Worm (Caenorhabditis elegans) whole organism, young adult: Measurements from ENCODE around the gene F25D1.3.

Source experiments
- B0336.3 ChIP-seq: fragments of 200-800 bp; sonication (Bioruptor generic); IDR thresholded peaks from 2 replicates; pipeline ENCODE4 v1.3.6; 2022; ENCODE audit warnings: missing genetic modification characterization, missing compliant biosample characterization
- F22D6.2 ChIP-seq: sonication (generic microtip); optimal IDR thresholded peaks from 2 replicates; lab custom pipeline; 2016; ENCODE audit warnings: mild to moderate bottlenecking, missing genetic modification characterization, missing compliant biosample characterization
- F23B12.7 ChIP-seq: sonication (generic microtip); optimal IDR thresholded peaks from 2 replicates; lab custom pipeline; 2017; ENCODE audit warnings: missing genetic modification characterization, mild to moderate bottlenecking, missing compliant biosample characterization, antibody characterized with exemption, moderate library complexity; ENCODE audit not compliant: insufficient read depth
- F33H1.4 ChIP-seq: fragments of 200-800 bp; sonication (Bioruptor generic); IDR thresholded peaks from 2 replicates; pipeline ENCODE4 v1.3.6; 2022; ENCODE audit warnings: missing genetic modification reagents, missing genetic modification characterization, missing compliant biosample characterization
- F39B2.1 ChIP-seq: fragments of 200-800 bp; sonication (Bioruptor generic); IDR thresholded peaks from 2 replicates; pipeline ENCODE4 v1.3.6; 2022; ENCODE audit warnings: missing genetic modification reagents, missing genetic modification characterization, missing compliant biosample characterization
- F57A8.1 ChIP-seq: fragments of 200-800 bp; sonication (Bioruptor generic); optimal IDR thresholded peaks from 2 replicates; lab custom pipeline; 2018; ENCODE audit warnings: mild to moderate bottlenecking, missing genetic modification characterization, moderate library complexity, missing compliant biosample characterization
- K12H6.12 ChIP-seq: fragments of 200-800 bp; sonication (Bioruptor generic); optimal IDR thresholded peaks from 2 replicates; lab custom pipeline; 2018; ENCODE audit warnings: mild to moderate bottlenecking, missing genetic modification characterization, missing compliant biosample characterization
- T07F8.4 ChIP-seq: sonication (generic microtip); optimal IDR thresholded peaks from 2 replicates; lab custom pipeline; 2016; ENCODE audit warnings: mild to moderate bottlenecking, missing genetic modification characterization, moderate library complexity, missing compliant biosample characterization
- Y53G8AR.9 ChIP-seq: fragments of 200-800 bp; sonication (Bioruptor generic); conservative IDR thresholded peaks from 2 replicates; pipeline ENCODE4 v1.3.6; 2022; ENCODE audit warnings: missing genetic modification reagents, missing genetic modification characterization, missing compliant biosample characterization
- akir-1 ChIP-seq: fragments of 200-800 bp; sonication (Bioruptor generic); optimal IDR thresholded peaks from 2 replicates; lab custom pipeline; 2018; ENCODE audit warnings: mild to moderate bottlenecking, missing genetic modification characterization, moderate library complexity, missing compliant biosample characterization
- athp-1 ChIP-seq: sonication (generic microtip); optimal IDR thresholded peaks from 2 replicates; lab custom pipeline; 2017; ENCODE audit warnings: mild to moderate bottlenecking, missing genetic modification characterization, missing compliant biosample characterization
- attf-5 ChIP-seq: fragments of 200-800 bp; sonication (Bioruptor generic); optimal IDR thresholded peaks from 2 replicates; lab custom pipeline; 2018; ENCODE audit warnings: mild to moderate bottlenecking, missing genetic modification characterization, missing compliant biosample characterization
- attf-6 ChIP-seq: fragments of 200-800 bp; sonication (Bioruptor generic); IDR thresholded peaks from 2 replicates; pipeline ENCODE4 v1.3.6; 2022; ENCODE audit warnings: missing genetic modification reagents, missing genetic modification characterization, missing compliant biosample characterization
- bed-1 ChIP-seq: fragments of 200-800 bp; sonication (Bioruptor generic); IDR thresholded peaks from 2 replicates; pipeline ENCODE4 v1.3.6; 2022; ENCODE audit warnings: missing genetic modification reagents, missing genetic modification characterization, missing compliant biosample characterization
- bed-2 ChIP-seq: fragments of 200-800 bp; sonication (Bioruptor generic); IDR thresholded peaks from 2 replicates; pipeline ENCODE4 v1.3.6; 2022; ENCODE audit warnings: missing genetic modification reagents, missing genetic modification characterization, missing compliant biosample characterization
- ccch-3 ChIP-seq: fragments of 200-800 bp; sonication (Bioruptor generic); optimal IDR thresholded peaks from 2 replicates; lab custom pipeline; 2018; ENCODE audit warnings: mild to moderate bottlenecking, missing genetic modification characterization, missing compliant biosample characterization
- cebp-1 ChIP-seq, 2 experiments: fragments of 200-800 bp in 1 of 2; sonication (Bioruptor generic) in 1 of 2; sonication (generic microtip) in 1 of 2; IDR thresholded peaks in 1 of 2; optimal IDR thresholded peaks in 1 of 2; 2 replicates each; pipeline versions ENCODE4 v1.3.6 to Lab custom; 2017 to 2022; ENCODE audit warnings: missing compliant biosample characterization in 2 of 2, missing genetic modification characterization in 2 of 2, mild to moderate bottlenecking in 1 of 2, missing genetic modification reagents in 1 of 2, moderate library complexity in 1 of 2
- ceh-100 ChIP-seq: fragments of 200-800 bp; sonication (Bioruptor generic); IDR thresholded peaks from 2 replicates; pipeline ENCODE4 v1.3.6; 2022; ENCODE audit warnings: missing genetic modification reagents, missing genetic modification characterization, missing compliant biosample characterization
- ceh-27 ChIP-seq: fragments of 200-800 bp; sonication (Bioruptor generic); optimal IDR thresholded peaks from 2 replicates; lab custom pipeline; 2018; ENCODE audit warnings: mild to moderate bottlenecking, missing genetic modification characterization, moderate library complexity, missing compliant biosample characterization
- dox-1 ChIP-seq: fragments of 200-800 bp; sonication (Bioruptor generic); IDR thresholded peaks from 2 replicates; pipeline ENCODE4 v1.3.6; 2022; ENCODE audit warnings: missing genetic modification reagents, missing genetic modification characterization, missing compliant biosample characterization
- ekl-4 ChIP-seq: fragments of 200-800 bp; sonication (Bioruptor generic); IDR thresholded peaks from 2 replicates; pipeline ENCODE4 v1.3.6; 2022; ENCODE audit warnings: missing genetic modification reagents, missing genetic modification characterization, missing compliant biosample characterization
- ets-4 ChIP-seq: fragments of 200-800 bp; sonication (Bioruptor generic); optimal IDR thresholded peaks from 2 replicates; lab custom pipeline; 2018; ENCODE audit warnings: mild to moderate bottlenecking, missing genetic modification characterization, missing compliant biosample characterization
- him-1 ChIP-seq: sonication (generic microtip); optimal IDR thresholded peaks from 2 replicates; lab custom pipeline; 2016; ENCODE audit warnings: missing genotype, missing genetic modification reagents, missing genetic modification characterization, missing compliant biosample characterization
- hlh-26 ChIP-seq: fragments of 200-800 bp; sonication (Bioruptor generic); conservative IDR thresholded peaks from 2 replicates; pipeline ENCODE4 v1.3.6; 2022; ENCODE audit warnings: missing genetic modification reagents, missing genetic modification characterization, missing compliant biosample characterization
- lin-26 ChIP-seq: fragments of 200-800 bp; sonication (Bioruptor generic); IDR thresholded peaks from 2 replicates; pipeline ENCODE4 v1.3.6; 2022; ENCODE audit warnings: missing genetic modification reagents, missing genetic modification characterization, missing compliant biosample characterization
- lin-35 ChIP-seq, 3 experiments: fragments of 150-350 bp in 2 of 3; sonication (generic microtip) in 1 of 3; optimal IDR thresholded peaks; 2 replicates each; lab custom pipeline; 2014 to 2018; ENCODE audit warnings: missing biosample characterization in 3 of 3, missing genetic modification characterization in 3 of 3, missing genetic modification reagents in 3 of 3
- lir-1 ChIP-seq: fragments of 200-800 bp; sonication (Bioruptor generic); conservative IDR thresholded peaks from 2 replicates; pipeline ENCODE4 v1.3.6; 2022; ENCODE audit warnings: missing genetic modification reagents, missing genetic modification characterization, missing compliant biosample characterization
- mcd-1 ChIP-seq: fragments of 200-800 bp; sonication (Bioruptor generic); IDR thresholded peaks from 2 replicates; pipeline ENCODE4 v1.3.6; 2022; ENCODE audit warnings: missing genetic modification reagents, missing genetic modification characterization, missing compliant biosample characterization
- mel-28 ChIP-seq: sonication (generic microtip); optimal IDR thresholded peaks from 2 replicates; lab custom pipeline; 2016; ENCODE audit warnings: borderline replicate concordance, mild to moderate bottlenecking, missing genetic modification characterization, missing compliant biosample characterization
- mxl-1 ChIP-seq: sonication (generic microtip); optimal IDR thresholded peaks from 2 replicates; lab custom pipeline; 2016; ENCODE audit warnings: missing genetic modification characterization, missing compliant biosample characterization
- nfya-1 ChIP-seq: sonication (generic microtip); optimal IDR thresholded peaks from 2 replicates; lab custom pipeline; 2017; ENCODE audit warnings: antibody characterized with exemption, missing compliant biosample characterization, missing genetic modification characterization, borderline replicate concordance; ENCODE audit not compliant: insufficient read depth
- nhr-179 ChIP-seq: sonication (generic microtip); optimal IDR thresholded peaks from 2 replicates; lab custom pipeline; 2016; ENCODE audit warnings: mild to moderate bottlenecking, missing genetic modification characterization, missing compliant biosample characterization
- repo-1 ChIP-seq: sonication (generic microtip); optimal IDR thresholded peaks from 2 replicates; lab custom pipeline; 2017; ENCODE audit warnings: mild to moderate bottlenecking, missing genetic modification characterization, missing compliant biosample characterization
- sea-2 ChIP-seq: fragments of 200-800 bp; sonication (Bioruptor generic); IDR thresholded peaks from 2 replicates; pipeline ENCODE4 v1.3.6; 2022; ENCODE audit warnings: missing genetic modification characterization, missing compliant biosample characterization
- snpc-4 ChIP-seq, 5 experiments: fragments of 150-350 bp in 1 of 5; sonication (generic microtip) in 4 of 5; optimal IDR thresholded peaks; 2 replicates each; lab custom pipeline; 2014 to 2018; ENCODE audit warnings: missing genetic modification characterization in 5 of 5, missing biosample characterization in 3 of 5, antibody characterized with exemption in 2 of 5, mild to moderate bottlenecking in 2 of 5, missing compliant biosample characterization in 2 of 5, missing genotype in 2 of 5, moderate library complexity in 2 of 5, missing genetic modification reagents in 1 of 5
- somi-1 ChIP-seq: fragments of 200-800 bp; sonication (Bioruptor generic); optimal IDR thresholded peaks from 2 replicates; lab custom pipeline; 2018; ENCODE audit warnings: mild to moderate bottlenecking, missing genetic modification characterization, missing compliant biosample characterization
- sptf-2 ChIP-seq: fragments of 200-800 bp; sonication (Bioruptor generic); optimal IDR thresholded peaks from 2 replicates; lab custom pipeline; 2018; ENCODE audit warnings: mild to moderate bottlenecking, missing genetic modification characterization, missing compliant biosample characterization
- unc-130 ChIP-seq: sonication (generic microtip); optimal IDR thresholded peaks from 2 replicates; lab custom pipeline; 2016; ENCODE audit warnings: missing genetic modification reagents, missing genetic modification characterization, missing compliant biosample characterization
- unc-62 ChIP-seq: fragments of 150-350 bp; optimal IDR thresholded peaks from 2 replicates; lab custom pipeline; 2014; ENCODE audit warnings: missing biosample characterization, missing genetic modification reagents, missing genetic modification characterization
- xnd-1 ChIP-seq: sonication (generic microtip); optimal IDR thresholded peaks from 2 replicates; lab custom pipeline; 2016; ENCODE audit warnings: missing genotype, missing genetic modification reagents, missing genetic modification characterization, missing compliant biosample characterization
- zfh-2 ChIP-seq: fragments of 200-800 bp; sonication (Bioruptor generic); conservative IDR thresholded peaks from 2 replicates; pipeline ENCODE4 v1.3.6; 2022; ENCODE audit warnings: missing genetic modification reagents, missing genetic modification characterization, missing compliant biosample characterization
- zim-3 ChIP-seq: sonication (generic microtip); optimal IDR thresholded peaks from 2 replicates; lab custom pipeline; 2017; ENCODE audit warnings: mild to moderate bottlenecking, missing genetic modification characterization, moderate library complexity, missing compliant biosample characterization
- ztf-6 ChIP-seq: fragments of 200-800 bp; sonication (Bioruptor generic); IDR thresholded peaks from 2 replicates; pipeline ENCODE4 v1.3.6; 2022; ENCODE audit warnings: missing genetic modification reagents, missing genetic modification characterization, missing compliant biosample characterization

The F25D1.3 gene

ce11 chrV:10576319-10576718 is 47.8 kb downstream of the F25D1.3 start, which contains the start of gene vps-54:
Gene vps-54 (minus strand): TSS chrV:10576419.
- TF ChIP-seq mcd-1 (GFP tag; lab: Robert Waterston, UW): 0 out of 2 replicates have a peak, but pooled peaks have one; percentile 9
- TF ChIP-seq dox-1 (GFP tag; lab: Robert Waterston, UW): no peak
- TF ChIP-seq mel-28 (tag; lab: Kevin White, UChicago): no peak

- 0 out of 2 replicates have a peak, but pooled peaks have one; percentile 33 for TF ChIP-seq Y53G8AR.9 (GFP tag; lab: Robert Waterston, UW)
- TF ChIP-seq cebp-1 (GFP tag; IDR thresholded peaks at IDR 0.05; lab: Robert Waterston, UW): no peak
- TF ChIP-seq cebp-1 (tag; optimal IDR thresholded peaks at IDR 0.05; lab: Kevin White, UChicago): no peak
- TF ChIP-seq sptf-2 (GFP tag; lab: Kevin White, UChicago): no peak
- TF ChIP-seq attf-6: no peak
Measured at ce11 chrV:10578226-10578625, 49.7 kb downstream of the F25D1.3 start, which contains the start of gene mics-1. Gene mics-1 (minus strand): TSS chrV:10578326.

ce11 chrV:10578938-10579337 is 50.4 kb downstream of the F25D1.3 start, which contains the start of the genes erh-1 and lpd-9:
Gene erh-1 (minus strand): TSS chrV:10579141.
Gene lpd-9 (plus strand): TSS chrV:10579305.
- TF ChIP-seq F23B12.7 (tag; lab: Kevin White, UChicago) (peak; percentile 13), F22D6.2 (tag; lab: Kevin White, UChicago) (peak; percentile 34), bed-2 (GFP tag; lab: Robert Waterston, UW) (no peak), K12H6.12 (no peak), nfya-1 (no peak), bed-1 (GFP tag; lab: Robert Waterston, UW) (no peak), akir-1 (GFP tag; lab: Kevin White, UChicago) (no peak), somi-1 (GFP tag; lab: Kevin White, UChicago) (no peak), ekl-4 (GFP tag; lab: Robert Waterston, UW) (peak; percentile 84), unc-130 (GFP tag; lab: Kevin White, UChicago) (no peak), zfh-2 (GFP tag; lab: Robert Waterston, UW) (no peak), lin-35 (GFP tag; optimal IDR thresholded peaks at IDR 0.05; lab: Kevin White, UChicago) (peak in 1 of 3 experiments; percentile 84), F57A8.1 (GFP tag; lab: Kevin White, UChicago) (no peak), unc-62 (no peak), hlh-26 (GFP tag; lab: Robert Waterston, UW) (no peak), sea-2 (GFP tag; lab: Robert Waterston, UW) (no peak), F33H1.4 (peak; percentile 56), cebp-1 (GFP tag; IDR thresholded peaks at IDR 0.05; lab: Robert Waterston, UW) (no peak), cebp-1 (tag; optimal IDR thresholded peaks at IDR 0.05; lab: Kevin White, UChicago) (no peak), lir-1 (GFP tag; lab: Robert Waterston, UW) (0 out of 2 replicates have a peak, but pooled peaks have one; percentile 54), attf-6 (0 out of 2 replicates have a peak, but pooled peaks have one; percentile 38), ztf-6 (GFP tag; lab: Robert Waterston, UW) (no peak), B0336.3 (GFP tag; lab: Robert Waterston, UW) (peak; percentile 81), attf-5 (GFP tag; lab: Kevin White, UChicago) (peak; percentile 50), xnd-1 (peak; percentile 41), F39B2.1 (GFP tag; lab: Robert Waterston, UW) (no peak), mxl-1 (tag; lab: Kevin White, UChicago) (no peak), lin-26 (GFP tag; lab: Robert Waterston, UW) (no peak), ceh-27 (GFP tag; lab: Kevin White, UChicago) (peak; percentile 7), zim-3 (tag; lab: Kevin White, UChicago) (no peak), T07F8.4 (tag; lab: Kevin White, UChicago) (no peak), ets-4 (GFP tag; lab: Kevin White, UChicago) (no peak), nhr-179 (tag; lab: Kevin White, UChicago) (no peak), snpc-4 (GFP tag; optimal IDR thresholded peaks at IDR 0.05; lab: Kevin White, UChicago) (peak; percentile 19), snpc-4 (tag; optimal IDR thresholded peaks at IDR 0.05; lab: Kevin White, UChicago) (peak in 2 of 4 experiments; percentile 47 to 63), ccch-3 (no peak), him-1 (tag; lab: Kevin White, UChicago) (no peak), repo-1 (tag; lab: Kevin White, UChicago) (peak; percentile 70), athp-1 (tag; lab: Kevin White, UChicago) (no peak), ceh-100 (GFP tag; lab: Robert Waterston, UW) (no peak; the same call in 1 of the 2 replicates)
